Fruit fly (Drosophila melanogaster) whole organism, embryonic: ENCODE data around the gene Pax.

Experiments
- ATbp ChIP-seq: fragments of 200-800 bp; sonication (Bioruptor generic); optimal IDR thresholded peaks from 2 replicates; lab custom pipeline; 2017; ENCODE audit warnings: missing biosample characterization, mild to moderate bottlenecking, missing genetic modification characterization, missing genetic modification reagents
- Atf-2 ChIP-seq: fragments of 200-800 bp; sonication (Bioruptor generic); optimal IDR thresholded peaks from 2 replicates; lab custom pipeline; 2016; ENCODE audit warnings: missing biosample characterization, missing genetic modification characterization
- BEAF-32 ChIP-seq: fragments of 200-800 bp; sonication (Bioruptor generic); optimal IDR thresholded peaks from 3 replicates; lab custom pipeline; 2017; ENCODE audit warnings: missing biosample characterization, missing genetic modification characterization, mild to moderate bottlenecking, moderate library complexity, missing genetic modification reagents
- Blimp-1 ChIP-seq: fragments of 200-800 bp; sonication (Bioruptor generic); optimal IDR thresholded peaks from 3 replicates; lab custom pipeline; 2018; ENCODE audit warnings: missing biosample characterization, missing genetic modification characterization, mild to moderate bottlenecking, moderate library complexity, missing genetic modification reagents
- CG11504 ChIP-seq: fragments of 200-800 bp; sonication (Bioruptor generic); optimal IDR thresholded peaks from 3 replicates; lab custom pipeline; 2019; ENCODE audit warnings: missing biosample characterization, mild to moderate bottlenecking, missing genetic modification characterization, moderate library complexity
- CG13123 ChIP-seq: fragments of 200-800 bp; sonication (Bioruptor generic); optimal IDR thresholded peaks from 2 replicates; lab custom pipeline; 2016; ENCODE audit warnings: missing biosample characterization, missing genetic modification characterization
- CG13775 ChIP-seq: fragments of 200-800 bp; sonication (Bioruptor generic); optimal IDR thresholded peaks from 3 replicates; lab custom pipeline; 2017; ENCODE audit warnings: missing biosample characterization, mild to moderate bottlenecking, missing genetic modification characterization
- CG15479 ChIP-seq: fragments of 200-800 bp; sonication (Bioruptor generic); optimal IDR thresholded peaks from 3 replicates; lab custom pipeline; 2019; ENCODE audit warnings: missing biosample characterization, mild to moderate bottlenecking, missing genetic modification characterization, moderate library complexity
- CG15601 ChIP-seq: fragments of 200-800 bp; sonication (Bioruptor generic); optimal IDR thresholded peaks from 3 replicates; lab custom pipeline; 2019; ENCODE audit warnings: missing biosample characterization, mild to moderate bottlenecking, missing genetic modification characterization, moderate library complexity
- CG18262 ChIP-seq: fragments of 200-800 bp; optimal IDR thresholded peaks from 3 replicates; lab custom pipeline; 2019; ENCODE audit warnings: missing biosample characterization, mild to moderate bottlenecking, missing genetic modification characterization, moderate library complexity
- CG2678 ChIP-seq: fragments of 200-800 bp; sonication (Bioruptor generic); optimal IDR thresholded peaks from 3 replicates; lab custom pipeline; 2019; ENCODE audit warnings: missing biosample characterization, mild to moderate bottlenecking, missing genetic modification characterization, moderate library complexity
- CG32772 ChIP-seq: fragments of 200-800 bp; sonication (Bioruptor generic); IDR thresholded peaks from 2 replicates; pipeline ENCODE4 v1.3.6; 2022; ENCODE audit warnings: missing biosample characterization, missing genetic modification characterization
- CG34224 ChIP-seq: fragments of 200-800 bp; sonication (Bioruptor generic); IDR thresholded peaks from 3 replicates; pipeline ENCODE4 v1.3.6; 2022; ENCODE audit warnings: missing biosample characterization, missing genetic modification characterization; ENCODE audit not compliant: partially characterized antibody
- CG6813 ChIP-seq: fragments of 200-800 bp; sonication (Bioruptor generic); optimal IDR thresholded peaks from 2 replicates; lab custom pipeline; 2017; ENCODE audit warnings: missing biosample characterization, missing genetic modification characterization, mild to moderate bottlenecking, moderate library complexity, missing genetic modification reagents
- CG8924 ChIP-seq: fragments of 200-800 bp; optimal IDR thresholded peaks from 3 replicates; lab custom pipeline; 2019; ENCODE audit warnings: missing biosample characterization, mild to moderate bottlenecking, missing genetic modification characterization, moderate library complexity
- CTCF ChIP-seq: fragments of 200-800 bp; sonication (Bioruptor generic); optimal IDR thresholded peaks from 2 replicates; lab custom pipeline; 2017; ENCODE audit warnings: missing biosample characterization, mild to moderate bottlenecking, missing genetic modification characterization, moderate library complexity
- Dip2 ChIP-seq: fragments of 200-800 bp; sonication (Bioruptor generic); IDR thresholded peaks from 2 replicates; pipeline ENCODE4 v1.3.6; 2022; ENCODE audit warnings: missing biosample characterization, missing genetic modification characterization
- Doc3 ChIP-seq: fragments of 200-800 bp; sonication (Bioruptor generic); IDR thresholded peaks from 3 replicates; pipeline ENCODE4 v1.3.6; 2022; ENCODE audit warnings: missing biosample characterization, missing genetic modification characterization; ENCODE audit not compliant: partially characterized antibody
- Dref ChIP-seq: fragments of 200-800 bp; sonication (Bioruptor generic); IDR thresholded peaks from 2 replicates; pipeline ENCODE4 v1.3.6; 2022; ENCODE audit warnings: missing biosample characterization, missing genetic modification characterization
- Ets65A ChIP-seq: fragments of 200-800 bp; sonication (Bioruptor generic); peaks from one replicate; lab custom pipeline; 2016; ENCODE audit warnings: missing biosample characterization, missing genetic modification characterization
- Fer1 ChIP-seq: fragments of 200-800 bp; sonication (Bioruptor generic); optimal IDR thresholded peaks from 2 replicates; lab custom pipeline; 2017; ENCODE audit warnings: missing biosample characterization, mild to moderate bottlenecking, missing genetic modification characterization
- Hand ChIP-seq: fragments of 200-800 bp; sonication (Bioruptor generic); optimal IDR thresholded peaks from 2 replicates; lab custom pipeline; 2017; ENCODE audit warnings: mild to moderate bottlenecking, missing biosample characterization, missing genetic modification reagents, missing genetic modification characterization
- Hr78 ChIP-seq, 2 experiments: fragments of 200-800 bp in 1 of 2; fragments of >200 bp in 1 of 2; sonication (Bioruptor generic) in 1 of 2; optimal IDR thresholded peaks; 2 replicates each; lab custom pipeline; 2017 to 2019; ENCODE audit warnings: missing biosample characterization in 2 of 2, missing genetic modification characterization in 2 of 2, mild to moderate bottlenecking in 1 of 2, moderate library complexity in 1 of 2
- Jarid2 ChIP-seq: fragments of 200-800 bp; sonication (Bioruptor generic); optimal IDR thresholded peaks from 3 replicates; lab custom pipeline; 2017; ENCODE audit warnings: mild to moderate bottlenecking, missing biosample characterization, missing genetic modification reagents, missing genetic modification characterization
- MESR4 ChIP-seq: fragments of 200-800 bp; sonication (Bioruptor generic); optimal IDR thresholded peaks from 2 replicates; lab custom pipeline; 2018; ENCODE audit warnings: missing biosample characterization, mild to moderate bottlenecking, missing genetic modification characterization, moderate library complexity
- Med ChIP-seq: fragments of 200-800 bp; sonication (Bioruptor generic); peaks from one replicate; lab custom pipeline; 2016; ENCODE audit warnings: missing biosample characterization, missing genetic modification characterization, mild to moderate bottlenecking, inconsistent platforms, moderate library complexity
- Mrtf ChIP-seq: fragments of 200-800 bp; sonication (Bioruptor generic); IDR thresholded peaks from 3 replicates; pipeline ENCODE4 v1.3.6; 2022; ENCODE audit warnings: missing biosample characterization, missing genetic modification characterization
- NFAT ChIP-seq: fragments of 200-800 bp; sonication (Bioruptor generic); IDR thresholded peaks from 2 replicates; pipeline ENCODE4 v1.3.6; 2022; ENCODE audit warnings: missing biosample characterization, missing genetic modification characterization
- Oli ChIP-seq: fragments of 200-800 bp; sonication (Bioruptor generic); optimal IDR thresholded peaks from 2 replicates; lab custom pipeline; 2018; ENCODE audit warnings: missing biosample characterization, mild to moderate bottlenecking, missing genetic modification characterization, moderate library complexity
- Pdp1 ChIP-seq, 2 experiments: fragments of 200-800 bp; sonication (Bioruptor generic); optimal IDR thresholded peaks; 3 replicates each; lab custom pipeline; 2016; ENCODE audit warnings: missing biosample characterization in 2 of 2, missing genetic modification characterization in 2 of 2, mild to moderate bottlenecking in 1 of 2, moderate library complexity in 1 of 2
- Rfx ChIP-seq: fragments of 200-800 bp; sonication (Bioruptor generic); IDR thresholded peaks from 2 replicates; pipeline ENCODE4 v1.3.6; 2022; ENCODE audit warnings: missing biosample characterization, missing genetic modification characterization
- Side ChIP-seq: fragments of 200-800 bp; sonication (Bioruptor generic); optimal IDR thresholded peaks from 2 replicates; lab custom pipeline; 2016; ENCODE audit warnings: missing biosample characterization, missing genetic modification characterization
- ara ChIP-seq: fragments of 200-800 bp; sonication (Bioruptor generic); IDR thresholded peaks from 2 replicates; pipeline ENCODE4 v1.3.6; 2022; ENCODE audit warnings: missing biosample characterization, missing genetic modification characterization
- bab2 ChIP-seq: fragments of 200-800 bp; sonication (Bioruptor generic); optimal IDR thresholded peaks from 2 replicates; lab custom pipeline; 2016; ENCODE audit warnings: missing biosample characterization, missing genetic modification characterization
- dysf ChIP-seq: fragments of 200-800 bp; sonication (Bioruptor generic); IDR thresholded peaks from 3 replicates; pipeline ENCODE4 v1.3.6; 2022; ENCODE audit warnings: missing biosample characterization, missing genetic modification characterization
- gem ChIP-seq: fragments of 200-800 bp; sonication (Bioruptor generic); optimal IDR thresholded peaks from 2 replicates; lab custom pipeline; 2019; ENCODE audit warnings: missing biosample characterization, mild to moderate bottlenecking, missing genetic modification characterization, moderate library complexity
- gfzf ChIP-seq: fragments of 200-800 bp; sonication (Bioruptor generic); optimal IDR thresholded peaks from 2 replicates; lab custom pipeline; 2016; ENCODE audit warnings: missing biosample characterization, mild to moderate bottlenecking, missing genetic modification characterization, moderate library complexity
- hkb ChIP-seq, 2 experiments: fragments of 200-800 bp in 1 of 2; fragments of >200 bp in 1 of 2; sonication (Bioruptor generic) in 1 of 2; IDR thresholded peaks in 1 of 2; optimal IDR thresholded peaks in 1 of 2; 2 replicates each; pipeline versions ENCODE4 v1.3.6 to Lab custom; 2017 to 2022; ENCODE audit warnings: missing biosample characterization in 1 of 2, missing genetic modification characterization in 1 of 2
- pfk ChIP-seq: fragments of 200-800 bp; sonication (Bioruptor generic); optimal IDR thresholded peaks from 2 replicates; lab custom pipeline; 2018; ENCODE audit warnings: missing biosample characterization, mild to moderate bottlenecking, missing genetic modification characterization, moderate library complexity
- pho ChIP-seq: fragments of 200-800 bp; sonication (Bioruptor generic); optimal IDR thresholded peaks from 2 replicates; lab custom pipeline; 2016; ENCODE audit warnings: missing biosample characterization, missing genetic modification characterization
- phol ChIP-seq: fragments of 200-800 bp; sonication (Bioruptor generic); optimal IDR thresholded peaks from 3 replicates; lab custom pipeline; 2018; ENCODE audit warnings: missing biosample characterization, mild to moderate bottlenecking, missing genetic modification characterization, moderate library complexity
- pita ChIP-seq: fragments of 200-800 bp; sonication (Bioruptor generic); optimal IDR thresholded peaks from 2 replicates; lab custom pipeline; 2017; ENCODE audit warnings: missing biosample characterization, mild to moderate bottlenecking, missing genetic modification characterization
- ro ChIP-seq: fragments of 200-800 bp; sonication (Bioruptor generic); IDR thresholded peaks from 2 replicates; pipeline ENCODE4 v1.3.6; 2022; ENCODE audit warnings: missing biosample characterization, missing genetic modification characterization
- row ChIP-seq: fragments of 200-800 bp; sonication (Bioruptor generic); IDR thresholded peaks from 3 replicates; pipeline ENCODE4 v1.3.6; 2022; ENCODE audit warnings: missing biosample characterization, missing genetic modification characterization
- sens ChIP-seq: fragments of 200-800 bp; sonication (Bioruptor generic); peaks from one replicate; lab custom pipeline; 2016; ENCODE audit warnings: missing biosample characterization, missing genetic modification characterization
- sug ChIP-seq: fragments of 200-800 bp; optimal IDR thresholded peaks from 2 replicates; lab custom pipeline; 2019; ENCODE audit warnings: missing biosample characterization, mild to moderate bottlenecking, missing genetic modification characterization, moderate library complexity
- tap ChIP-seq: fragments of 200-800 bp; optimal IDR thresholded peaks from 3 replicates; lab custom pipeline; 2019; ENCODE audit warnings: missing biosample characterization, mild to moderate bottlenecking, missing genetic modification characterization, moderate library complexity
- tio ChIP-seq: fragments of 200-800 bp; sonication (Bioruptor generic); optimal IDR thresholded peaks from 2 replicates; lab custom pipeline; 2017; ENCODE audit warnings: missing biosample characterization, missing genetic modification characterization, inconsistent platforms

Pax gene

DNA sequence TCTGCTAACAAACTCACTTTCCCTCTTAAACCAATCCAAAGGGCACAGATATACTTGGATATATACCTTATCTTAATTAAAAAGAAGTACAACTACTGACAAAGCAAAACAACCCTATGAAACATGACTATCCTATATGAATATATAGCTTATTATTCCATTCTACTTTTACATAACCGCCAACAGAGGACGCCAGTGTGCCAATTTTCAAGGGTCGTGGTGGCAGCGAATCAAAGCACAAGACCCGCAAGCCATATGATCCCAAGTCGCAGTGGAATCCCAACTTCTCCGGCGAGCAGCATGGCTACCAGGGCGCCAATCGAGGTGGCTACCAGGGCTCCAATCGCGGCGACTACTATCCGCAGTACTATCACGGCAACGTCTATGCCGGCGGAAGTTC is 44.0 kb downstream of the Pax start (continued):
- TF ChIP-seq sug (tag; lab: Kevin White, UChicago) (no peak), CG15479 (GFP tag; lab: Kevin White, UChicago) (no peak), CG2678 (no peak), CG34224 (GFP tag; lab: Robert Waterston, UW) (no peak), Rfx (GFP tag; lab: Robert Waterston, UW) (peak; percentile 27; the same call in 1 of the 2 replicates), pfk (GFP tag; lab: Kevin White, UChicago) (no peak), Doc3 (GFP tag; lab: Robert Waterston, UW) (no peak), CG8924 (tag; lab: Kevin White, UChicago) (no peak)

- TF ChIP-seq Pdp1 (GFP tag; optimal IDR thresholded peaks at IDR 0.05; lab: Kevin White, UChicago), result no peak
- peak; percentile 8 for TF ChIP-seq gem
- TF ChIP-seq Med (GFP tag; lab: Kevin White, UChicago), result peak; percentile 38
- no peak for TF ChIP-seq tio
- TF ChIP-seq pita (GFP tag; lab: Kevin White, UChicago), result no peak
- TF ChIP-seq CG13775 (GFP tag; lab: Kevin White, UChicago), result no peak
- peak; percentile 10 for TF ChIP-seq CG11504 (tag; lab: Kevin White, UChicago)
- no peak for TF ChIP-seq CG15601 (tag; lab: Kevin White, UChicago)
- TF ChIP-seq Side, result no peak
- TF ChIP-seq CG32772 (GFP tag; lab: Robert Waterston, UW), result no peak
- peak; percentile 35 for TF ChIP-seq sens (GFP tag; lab: Kevin White, UChicago)
- no peak for TF ChIP-seq Hr78 (GFP tag; optimal IDR thresholded peaks at IDR 0.05; lab: Kevin White, UChicago)
- TF ChIP-seq hkb (optimal IDR thresholded peaks at IDR 0.05; lab: Kevin White, UChicago), result no peak
- TF ChIP-seq hkb (GFP tag; IDR thresholded peaks at IDR 0.05; lab: Robert Waterston, UW), result no peak
Measured at dm6 chr2L:19380630-19381029, 45.8 kb downstream of the Pax start, which contains the start of gene CG17350. Gene CG17350 (plus strand): TSS chr2L:19380930.

- TF ChIP-seq Blimp-1 (no peak), sens (GFP tag; lab: Kevin White, UChicago) (peak; percentile 58), gfzf (GFP tag; lab: Kevin White, UChicago) (no peak), phol (no peak), row (GFP tag; lab: Robert Waterston, UW) (no peak), dysf (GFP tag; lab: Robert Waterston, UW) (0 out of 3 replicates have a peak, but pooled peaks have one; percentile 4), Dref (GFP tag; lab: Robert Waterston, UW) (no peak), BEAF-32 (GFP tag; lab: Kevin White, UChicago) (no peak), ara (GFP tag; lab: Robert Waterston, UW) (no peak), Mrtf (no peak), Dip2 (GFP tag; lab: Robert Waterston, UW) (no peak), ATbp (GFP tag; lab: Kevin White, UChicago) (no peak), Fer1 (no peak), CG13123 (no peak), CG6813 (GFP tag; lab: Kevin White, UChicago) (no peak), MESR4 (GFP tag; lab: Kevin White, UChicago) (no peak), Hand (GFP tag; lab: Kevin White, UChicago) (no peak), NFAT (GFP tag; lab: Robert Waterston, UW) (no peak), Oli (tag; lab: Kevin White, UChicago) (no peak), pho (GFP tag; lab: Kevin White, UChicago) (no peak), bab2 (GFP tag; lab: Kevin White, UChicago) (no peak), tap (no peak), Atf-2 (GFP tag; lab: Kevin White, UChicago) (no peak), CG18262 (tag; lab: Kevin White, UChicago) (no peak), pita (GFP tag; lab: Kevin White, UChicago) (peak; percentile 37), Jarid2 (GFP tag; lab: Kevin White, UChicago) (no peak), ro (GFP tag; lab: Robert Waterston, UW) (no peak), CTCF (GFP tag; lab: Kevin White, UChicago) (peak; percentile 55), Ets65A (GFP tag; lab: Kevin White, UChicago) (peak; percentile 83)
Measured at dm6 chr2L:19378620-19379019, 47.8 kb downstream of the Pax start.
